Fruit fly (Drosophila melanogaster) whole organism, prepupa: ENCODE results near the gene CG10874.

ENCODE experiments used
- CG10669 ChIP-seq: fragments of 200-800 bp; sonication (Bioruptor generic); optimal IDR thresholded peaks from 3 replicates; lab custom pipeline; 2018; ENCODE audit warnings: missing biosample characterization, mild to moderate bottlenecking, missing genetic modification characterization, moderate library complexity
- CG11294 ChIP-seq: fragments of 200-800 bp; sonication (Bioruptor generic); IDR thresholded peaks from 2 replicates; pipeline ENCODE4 v1.3.6; 2022; ENCODE audit warnings: missing biosample characterization, missing genetic modification characterization
- CG11762 ChIP-seq: fragments of 200-800 bp; sonication (Bioruptor generic); optimal IDR thresholded peaks from 3 replicates; lab custom pipeline; 2016; ENCODE audit warnings: missing biosample characterization, missing genetic modification characterization; ENCODE audit not compliant: insufficient read depth
- CG11902 ChIP-seq: fragments of 200-800 bp; sonication (Bioruptor generic); optimal IDR thresholded peaks from 3 replicates; lab custom pipeline; 2016; ENCODE audit warnings: missing biosample characterization, missing genetic modification characterization
- CG15336 ChIP-seq: fragments of 200-800 bp; sonication (Bioruptor generic); IDR thresholded peaks from 2 replicates; pipeline ENCODE4 v1.3.6; 2022; ENCODE audit warnings: missing biosample characterization, missing genetic modification characterization
- CG16779 ChIP-seq: fragments of 200-800 bp; sonication (Bioruptor generic); optimal IDR thresholded peaks from 3 replicates; lab custom pipeline; 2017; ENCODE audit warnings: missing biosample characterization, mild to moderate bottlenecking, missing genetic modification characterization
- CG31627 ChIP-seq: fragments of 200-800 bp; sonication (Bioruptor generic); optimal IDR thresholded peaks from 3 replicates; lab custom pipeline; 2016; ENCODE audit warnings: missing biosample characterization, missing genetic modification characterization
- CG3919 ChIP-seq: fragments of 200-800 bp; sonication (Bioruptor generic); optimal IDR thresholded peaks from 3 replicates; lab custom pipeline; 2016; ENCODE audit warnings: missing biosample characterization, missing genetic modification characterization
- CG4318 ChIP-seq: fragments of 200-800 bp; sonication (Bioruptor generic); optimal IDR thresholded peaks from 3 replicates; lab custom pipeline; 2017; ENCODE audit warnings: missing biosample characterization, mild to moderate bottlenecking, missing genetic modification characterization
- CG6163 ChIP-seq: fragments of 200-800 bp; sonication (Bioruptor generic); IDR thresholded peaks from 3 replicates; pipeline ENCODE4 v1.3.6; 2022; ENCODE audit warnings: missing biosample characterization, missing genetic modification characterization
- CG6276 ChIP-seq: fragments of 200-800 bp; sonication (Bioruptor generic); optimal IDR thresholded peaks from 2 replicates; lab custom pipeline; 2017; ENCODE audit warnings: missing biosample characterization, mild to moderate bottlenecking, missing genetic modification characterization
- CG6792 ChIP-seq: fragments of 200-800 bp; sonication (Bioruptor generic); optimal IDR thresholded peaks from 3 replicates; lab custom pipeline; 2016; ENCODE audit warnings: missing biosample characterization, missing genetic modification characterization
- CG6808 ChIP-seq: fragments of 200-800 bp; sonication (Bioruptor generic); optimal IDR thresholded peaks from 3 replicates; lab custom pipeline; 2017; ENCODE audit warnings: missing biosample characterization, missing genetic modification characterization, mild to moderate bottlenecking, moderate library complexity, missing genetic modification reagents
- CG6854 ChIP-seq: fragments of 200-800 bp; sonication (Bioruptor generic); optimal IDR thresholded peaks from 2 replicates; lab custom pipeline; 2017; ENCODE audit warnings: missing biosample characterization, mild to moderate bottlenecking, missing genetic modification characterization
- CG7368 ChIP-seq: fragments of 200-800 bp; sonication (Bioruptor generic); optimal IDR thresholded peaks from 3 replicates; lab custom pipeline; 2016; ENCODE audit warnings: missing biosample characterization, missing genetic modification characterization
- CG8119 ChIP-seq: fragments of 200-800 bp; sonication (Bioruptor generic); IDR thresholded peaks from 3 replicates; pipeline ENCODE4 v1.3.6; 2022; ENCODE audit warnings: missing biosample characterization, missing genetic modification characterization
- CG8319 ChIP-seq: fragments of 200-800 bp; sonication (Bioruptor generic); optimal IDR thresholded peaks from 3 replicates; lab custom pipeline; 2016; ENCODE audit warnings: missing biosample characterization, missing genetic modification characterization
- Eip78C ChIP-seq: fragments of 200-800 bp; sonication (Bioruptor generic); peaks from one replicate; lab custom pipeline; 2016; ENCODE audit warnings: missing biosample characterization, missing genetic modification characterization
- Eip93F ChIP-seq: fragments of 200-800 bp; sonication (Bioruptor generic); optimal IDR thresholded peaks from 2 replicates; lab custom pipeline; 2016; ENCODE audit warnings: missing biosample characterization, mild to moderate bottlenecking, missing genetic modification characterization
- Ets21C ChIP-seq: fragments of 200-800 bp; sonication (Bioruptor generic); optimal IDR thresholded peaks from 3 replicates; lab custom pipeline; 2016; ENCODE audit warnings: missing biosample characterization, missing genetic modification characterization
- Ets96B ChIP-seq: fragments of 200-800 bp; optimal IDR thresholded peaks from 2 replicates; lab custom pipeline; 2019; ENCODE audit warnings: missing biosample characterization, mild to moderate bottlenecking, missing genetic modification characterization, moderate library complexity
- Hr38 ChIP-seq: sonication (Bioruptor generic); optimal IDR thresholded peaks from 2 replicates; lab custom pipeline; 2016; ENCODE audit warnings: missing biosample characterization, missing genetic modification characterization
- Hr39 ChIP-seq: fragments of 200-800 bp; sonication (Bioruptor generic); optimal IDR thresholded peaks from 2 replicates; lab custom pipeline; 2016; ENCODE audit warnings: missing biosample characterization, missing genetic modification characterization
- Hr4 ChIP-seq: fragments of 200-800 bp; sonication (Bioruptor generic); optimal IDR thresholded peaks from 3 replicates; lab custom pipeline; 2016; ENCODE audit warnings: missing biosample characterization, missing genetic modification characterization
- Lpt ChIP-seq: fragments of 200-800 bp; sonication (Bioruptor generic); optimal IDR thresholded peaks from 3 replicates; lab custom pipeline; 2016; ENCODE audit warnings: missing biosample characterization, missing genetic modification characterization
- Met ChIP-seq: fragments of 200-800 bp; sonication (Bioruptor generic); optimal IDR thresholded peaks from 3 replicates; lab custom pipeline; 2016; ENCODE audit warnings: missing biosample characterization, missing genetic modification characterization
- Smox ChIP-seq: fragments of 200-800 bp; sonication (Bioruptor generic); optimal IDR thresholded peaks from 3 replicates; lab custom pipeline; 2016; ENCODE audit warnings: missing biosample characterization, missing genetic modification characterization
- Sox102F ChIP-seq: fragments of 200-800 bp; sonication (Bioruptor generic); optimal IDR thresholded peaks from 2 replicates; lab custom pipeline; 2016; ENCODE audit warnings: missing biosample characterization, mild to moderate bottlenecking, missing genetic modification characterization
- Sox14 ChIP-seq: fragments of 200-800 bp; sonication (Bioruptor generic); optimal IDR thresholded peaks from 3 replicates; lab custom pipeline; 2016; ENCODE audit warnings: missing biosample characterization, missing genetic modification characterization
- achi ChIP-seq: fragments of 200-800 bp; sonication (Bioruptor generic); optimal IDR thresholded peaks from 3 replicates; lab custom pipeline; 2016; ENCODE audit warnings: missing biosample characterization, missing genetic modification characterization
- acj6 ChIP-seq: fragments of 200-800 bp; sonication (Bioruptor generic); optimal IDR thresholded peaks from 3 replicates; lab custom pipeline; 2016; ENCODE audit warnings: missing biosample characterization, missing genetic modification characterization
- cyc ChIP-seq: fragments of 200-800 bp; sonication (Bioruptor generic); optimal IDR thresholded peaks from 3 replicates; lab custom pipeline; 2016; ENCODE audit warnings: missing biosample characterization, missing genetic modification characterization
- dac ChIP-seq: fragments of 200-800 bp; sonication (Bioruptor generic); optimal IDR thresholded peaks from 2 replicates; lab custom pipeline; 2017; ENCODE audit warnings: missing biosample characterization, mild to moderate bottlenecking, missing genetic modification characterization
- eg ChIP-seq: fragments of 200-800 bp; sonication (Bioruptor generic); IDR thresholded peaks from 3 replicates; pipeline ENCODE4 v1.3.6; 2022; ENCODE audit warnings: missing biosample characterization, missing genetic modification characterization
- esn ChIP-seq: fragments of 200-800 bp; sonication (Bioruptor generic); optimal IDR thresholded peaks from 2 replicates; lab custom pipeline; 2016; ENCODE audit warnings: missing biosample characterization, mild to moderate bottlenecking, missing genetic modification characterization, moderate library complexity
- fd59A ChIP-seq: fragments of 200-800 bp; sonication (Bioruptor generic); optimal IDR thresholded peaks from 2 replicates; lab custom pipeline; 2017; ENCODE audit warnings: missing biosample characterization, mild to moderate bottlenecking, missing genetic modification characterization, missing genetic modification reagents
- fd85E ChIP-seq: fragments of 200-800 bp; sonication (Bioruptor generic); optimal IDR thresholded peaks from 3 replicates; lab custom pipeline; 2016; ENCODE audit warnings: missing biosample characterization, missing genetic modification characterization
- fkh ChIP-seq: fragments of 200-800 bp; sonication (Bioruptor generic); optimal IDR thresholded peaks from 3 replicates; lab custom pipeline; 2017; ENCODE audit warnings: missing biosample characterization, mild to moderate bottlenecking, missing genetic modification characterization, moderate library complexity
- lz ChIP-seq: fragments of 200-800 bp; sonication (Bioruptor generic); optimal IDR thresholded peaks from 3 replicates; lab custom pipeline; 2016; ENCODE audit warnings: missing biosample characterization, missing genetic modification characterization
- net ChIP-seq: fragments of 200-800 bp; sonication (Bioruptor generic); optimal IDR thresholded peaks from 3 replicates; lab custom pipeline; 2016; ENCODE audit warnings: missing biosample characterization, missing genetic modification characterization
- salr ChIP-seq, 2 experiments: fragments of 200-800 bp; sonication (Bioruptor generic); optimal IDR thresholded peaks; 3 replicates each; lab custom pipeline; 2016 to 2018; ENCODE audit warnings: missing biosample characterization in 2 of 2, missing genetic modification characterization in 2 of 2, mild to moderate bottlenecking in 1 of 2
- spab ChIP-seq: fragments of 200-800 bp; sonication (Bioruptor generic); optimal IDR thresholded peaks from 2 replicates; lab custom pipeline; 2017; ENCODE audit warnings: missing biosample characterization, mild to moderate bottlenecking, missing genetic modification characterization, missing genetic modification reagents
- ss ChIP-seq, 2 experiments: fragments of 200-800 bp; sonication (Bioruptor generic); optimal IDR thresholded peaks; 2 replicates in 1 of 2; 3 replicates in 1 of 2; lab custom pipeline; 2017 to 2018; ENCODE audit warnings: mild to moderate bottlenecking in 2 of 2, missing biosample characterization in 2 of 2, missing genetic modification characterization in 2 of 2, moderate library complexity in 1 of 2
- topi ChIP-seq: fragments of 200-800 bp; sonication (Bioruptor generic); optimal IDR thresholded peaks from 3 replicates; lab custom pipeline; 2016; ENCODE audit warnings: missing biosample characterization, missing genetic modification characterization

The CG10874 gene

DNA sequence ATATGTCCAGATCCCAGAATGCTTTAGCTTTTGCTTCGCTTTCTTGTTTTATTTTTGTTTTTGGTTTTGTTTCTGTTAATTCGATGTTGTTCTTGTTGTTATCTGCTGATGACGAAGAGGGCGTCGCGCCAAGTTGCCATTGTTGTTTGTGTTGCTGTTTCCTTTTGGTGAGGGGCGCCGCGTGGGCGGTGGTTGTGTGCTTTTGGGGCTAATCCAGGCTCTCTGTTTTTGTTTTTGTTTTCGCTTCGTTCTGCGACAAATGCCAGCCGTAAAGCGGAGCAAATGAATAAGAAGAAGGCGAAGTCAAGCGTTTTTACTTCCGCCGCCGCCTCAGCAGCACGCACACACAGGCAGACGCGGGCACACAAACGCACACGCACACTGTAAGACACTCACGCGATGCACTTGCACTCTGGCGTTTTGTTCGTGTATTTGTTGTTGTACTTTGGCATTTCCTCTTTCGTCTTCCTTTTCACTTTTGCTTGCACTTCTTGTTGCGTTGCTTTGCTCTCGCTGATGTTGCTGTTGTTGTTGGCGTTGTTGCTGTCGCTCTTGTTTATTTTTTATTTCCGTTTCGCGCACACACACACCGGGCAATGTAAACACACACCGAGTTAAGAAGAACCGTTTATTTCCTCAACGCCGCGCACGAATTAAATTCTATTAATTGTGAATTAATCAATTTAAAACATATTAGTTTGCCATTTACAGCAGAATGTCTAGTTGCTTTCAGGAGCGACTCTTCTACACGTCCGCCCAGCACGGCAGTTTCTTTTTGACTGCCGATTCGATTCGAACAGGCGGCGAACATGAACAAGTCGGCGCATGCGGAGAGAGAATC, 14.0 kb downstream of the CG10874 start, which contains the start of gene aop (continued):
- TF ChIP-seq CG6163 (GFP tag; lab: Robert Waterston, UW), result peak; percentile 65
- no peak for TF ChIP-seq CG10669
- TF ChIP-seq fd85E (GFP tag; lab: Kevin White, UChicago), result no peak
- TF ChIP-seq CG6276 (GFP tag; lab: Kevin White, UChicago), result peak; percentile 51
- TF ChIP-seq Eip78C (GFP tag; lab: Kevin White, UChicago), result peak; percentile 68
- peak; percentile 58 for TF ChIP-seq Met (GFP tag; lab: Kevin White, UChicago)
- TF ChIP-seq CG15336 (GFP tag; lab: Robert Waterston, UW), result peak; percentile 48
- peak; percentile 40 for TF ChIP-seq CG6808 (GFP tag; lab: Kevin White, UChicago)
- TF ChIP-seq fkh (GFP tag; lab: Kevin White, UChicago), result peak; percentile 70
- peak; percentile 29 for TF ChIP-seq Ets96B (tag; lab: Kevin White, UChicago)
- TF ChIP-seq Smox (GFP tag; lab: Kevin White, UChicago), result peak; percentile 38
- TF ChIP-seq CG11294 (GFP tag; lab: Robert Waterston, UW), result no peak
- no peak for TF ChIP-seq cyc (GFP tag; lab: Kevin White, UChicago)
- peak; percentile 1 for TF ChIP-seq lz (GFP tag; lab: Kevin White, UChicago)
- no peak for TF ChIP-seq Ets21C (GFP tag; lab: Kevin White, UChicago)
- no peak for TF ChIP-seq CG8119
- TF ChIP-seq Hr38 (GFP tag; lab: Kevin White, UChicago), result no peak
- TF ChIP-seq Eip93F, result peak; percentile 55
- TF ChIP-seq CG7368 (GFP tag; lab: Kevin White, UChicago), result no peak
- peak; percentile 42 for TF ChIP-seq Sox14
- TF ChIP-seq ss (GFP tag; optimal IDR thresholded peaks at IDR 0.05; lab: Kevin White, UChicago), result peak; percentile 68 to 83
- no peak for TF ChIP-seq achi (GFP tag; lab: Kevin White, UChicago)
- no peak for TF ChIP-seq acj6
- no peak for TF ChIP-seq CG11762 (GFP tag; lab: Kevin White, UChicago)
- TF ChIP-seq net (GFP tag; lab: Kevin White, UChicago), result peak; percentile 58

DNA sequence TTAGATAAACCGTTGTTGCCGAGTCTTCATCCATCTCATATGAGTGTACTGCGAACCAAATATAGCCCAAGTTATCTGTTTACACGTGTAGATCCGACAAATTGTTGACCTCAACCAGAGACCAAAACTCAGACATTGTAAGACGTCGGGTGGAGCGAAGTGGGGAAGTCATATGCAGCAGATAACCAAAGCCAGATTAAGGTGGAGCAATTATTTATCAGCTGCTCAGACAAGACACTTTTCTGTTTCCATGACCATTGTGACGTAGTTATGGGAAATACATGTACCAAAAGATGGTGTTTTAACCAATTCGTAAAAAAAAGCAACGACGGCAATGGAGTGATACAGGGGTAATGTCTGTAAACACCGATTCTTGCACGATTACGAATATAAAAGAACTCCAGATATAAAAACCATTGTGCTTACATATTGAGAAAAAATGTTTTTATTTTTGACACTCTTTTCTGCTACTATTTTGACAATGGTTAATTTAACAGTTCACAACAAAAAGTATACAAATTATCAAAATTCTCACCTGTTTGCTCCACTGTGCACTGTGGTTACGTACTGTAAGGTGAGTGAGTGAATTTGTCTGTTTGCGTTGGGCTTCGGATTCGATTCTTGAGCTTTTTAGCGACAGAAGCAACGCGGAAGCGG, 14.7 kb downstream of the CG10874 start:
- TF ChIP-seq CG6792 (GFP tag; lab: Kevin White, UChicago), result peak; percentile 64
- TF ChIP-seq Eip78C (GFP tag; lab: Kevin White, UChicago), result peak; percentile 92
- peak; percentile 71 for TF ChIP-seq CG3919 (GFP tag; lab: Kevin White, UChicago)
- peak; percentile 23 for TF ChIP-seq fd59A (GFP tag; lab: Kevin White, UChicago)
- TF ChIP-seq net (GFP tag; lab: Kevin White, UChicago), result peak; percentile 57
- peak; percentile 19 for TF ChIP-seq CG4318 (GFP tag; lab: Kevin White, UChicago)
- peak; percentile 72 for TF ChIP-seq cyc (GFP tag; lab: Kevin White, UChicago)
- peak; percentile 62 for TF ChIP-seq eg
- TF ChIP-seq Hr4 (GFP tag; lab: Kevin White, UChicago), result peak; percentile 60
- TF ChIP-seq spab, result peak; percentile 25
- peak; percentile 39; the same call in 1 of the 2 replicates for TF ChIP-seq CG15336 (GFP tag; lab: Robert Waterston, UW)
- TF ChIP-seq CG6854 (GFP tag; lab: Kevin White, UChicago), result no peak
- peak; percentile 81 for TF ChIP-seq topi (GFP tag; lab: Kevin White, UChicago)
- peak; percentile 70 for TF ChIP-seq Ets21C (GFP tag; lab: Kevin White, UChicago)
- peak in 1 of 2 experiments; percentile 54 for TF ChIP-seq salr (GFP tag; optimal IDR thresholded peaks at IDR 0.05; lab: Kevin White, UChicago)
- TF ChIP-seq lz (GFP tag; lab: Kevin White, UChicago), result peak; percentile 83
- TF ChIP-seq dac (GFP tag; lab: Kevin White, UChicago), result no peak
- no peak for TF ChIP-seq CG6808 (GFP tag; lab: Kevin White, UChicago)
- peak; percentile 86 for TF ChIP-seq Hr39
- TF ChIP-seq CG31627 (GFP tag; lab: Kevin White, UChicago), result peak; percentile 78
- peak; percentile 49 for TF ChIP-seq CG11902
- TF ChIP-seq esn (GFP tag; lab: Kevin White, UChicago), result peak; percentile 86
- TF ChIP-seq CG6163 (GFP tag; lab: Robert Waterston, UW), result peak; percentile 50; the same call in 2 of the 3 replicates
- peak; percentile 79 for TF ChIP-seq Sox102F (GFP tag; lab: Kevin White, UChicago)
- peak; percentile 76 for TF ChIP-seq Smox (GFP tag; lab: Kevin White, UChicago)
- TF ChIP-seq Sox14, result peak; percentile 81
- TF ChIP-seq CG8319 (GFP tag; lab: Kevin White, UChicago), result peak; percentile 66
- no peak for TF ChIP-seq Lpt (GFP tag; lab: Kevin White, UChicago)
- peak; percentile 70 for TF ChIP-seq achi (GFP tag; lab: Kevin White, UChicago)
- peak; percentile 64 for TF ChIP-seq Ets96B (tag; lab: Kevin White, UChicago)
- TF ChIP-seq CG16779, result no peak
- peak; percentile 55 for TF ChIP-seq CG7368 (GFP tag; lab: Kevin White, UChicago)
- TF ChIP-seq fkh (GFP tag; lab: Kevin White, UChicago), result peak; percentile 61
- TF ChIP-seq CG6276 (GFP tag; lab: Kevin White, UChicago), result peak; percentile 22
- TF ChIP-seq CG11762 (GFP tag; lab: Kevin White, UChicago), result peak; percentile 75
- no peak for TF ChIP-seq Hr38 (GFP tag; lab: Kevin White, UChicago)
